Worm (Caenorhabditis elegans): Measurements from ENCODE around the gene mdt-10.

The mdt-10 gene

ce11 chrII:7835314-7835713 is 19.5 kb downstream of the mdt-10 start, which contains the start of gene cex-2:
Gene cex-2, minus strand, starts transcription at chrII:7835414.
- TF ChIP-seq eyg-1 (tag; optimal IDR thresholded peaks at IDR 0.05) (no peak), sox-2 (GFP tag; IDR thresholded peaks at IDR 0.05) (no peak), pros-1 (tag; optimal IDR thresholded peaks at IDR 0.05) (no peak), hlh-6 (tag; optimal IDR thresholded peaks at IDR 0.05) (no peak), nhr-11 (tag; optimal IDR thresholded peaks at IDR 0.05) (no peak), sox-4 (tag; optimal IDR thresholded peaks at IDR 0.05) (no peak), ceh-18 (tag; optimal IDR thresholded peaks at IDR 0.05) (no peak), rnt-1 (tag; optimal IDR thresholded peaks at IDR 0.05) (no peak), F13H6.1 (tag; optimal IDR thresholded peaks at IDR 0.05) (no peak), ceh-6 (GFP tag; optimal IDR thresholded peaks at IDR 0.05) (no peak), elt-4 (tag; optimal IDR thresholded peaks at IDR 0.05) (no peak), pqm-1 (tag; optimal IDR thresholded peaks at IDR 0.05) (no peak), fax-1 (tag; optimal IDR thresholded peaks at IDR 0.05) (no peak), nhr-232 (tag; optimal IDR thresholded peaks at IDR 0.05) (no peak)

ce11 chrII:7832054-7832453 is 22.8 kb downstream of the mdt-10 start, which contains the start of gene T09A5.14:
Gene T09A5.14, plus strand, starts transcription at chrII:7832354.
- TF ChIP-seq pqm-1 (tag; optimal IDR thresholded peaks at IDR 0.05) (no peak), dve-1 (tag; optimal IDR thresholded peaks at IDR 0.05) (no peak), ceh-30 (tag; optimal IDR thresholded peaks at IDR 0.05) (no peak), ceh-48 (tag; optimal IDR thresholded peaks at IDR 0.05) (no peak), unc-55 (GFP tag; optimal IDR thresholded peaks at IDR 0.05) (no peak), hlh-15 (tag; optimal IDR thresholded peaks at IDR 0.05) (no peak), pros-1 (tag; optimal IDR thresholded peaks at IDR 0.05) (no peak), syd-9 (tag; optimal IDR thresholded peaks at IDR 0.05) (no peak), nhr-232 (tag; optimal IDR thresholded peaks at IDR 0.05) (no peak), odd-2 (tag; optimal IDR thresholded peaks at IDR 0.05) (no peak), npax-4 (tag; optimal IDR thresholded peaks at IDR 0.05) (no peak), pha-2 (tag; optimal IDR thresholded peaks at IDR 0.05) (no peak), elt-4 (tag; optimal IDR thresholded peaks at IDR 0.05) (no peak), ceh-24 (tag; optimal IDR thresholded peaks at IDR 0.05) (no peak), dmd-4 (tag; optimal IDR thresholded peaks at IDR 0.05; ENCODE audit: borderline replicate concordance) (no peak), ceh-6 (GFP tag; optimal IDR thresholded peaks at IDR 0.05) (no peak), elt-2 (tag; optimal IDR thresholded peaks at IDR 0.05) (no peak), ztf-16 (tag; optimal IDR thresholded peaks at IDR 0.05) (no peak), Y22D7AL.16 (tag; optimal IDR thresholded peaks at IDR 0.05) (no peak), fax-1 (tag; optimal IDR thresholded peaks at IDR 0.05) (no peak)

DNA sequence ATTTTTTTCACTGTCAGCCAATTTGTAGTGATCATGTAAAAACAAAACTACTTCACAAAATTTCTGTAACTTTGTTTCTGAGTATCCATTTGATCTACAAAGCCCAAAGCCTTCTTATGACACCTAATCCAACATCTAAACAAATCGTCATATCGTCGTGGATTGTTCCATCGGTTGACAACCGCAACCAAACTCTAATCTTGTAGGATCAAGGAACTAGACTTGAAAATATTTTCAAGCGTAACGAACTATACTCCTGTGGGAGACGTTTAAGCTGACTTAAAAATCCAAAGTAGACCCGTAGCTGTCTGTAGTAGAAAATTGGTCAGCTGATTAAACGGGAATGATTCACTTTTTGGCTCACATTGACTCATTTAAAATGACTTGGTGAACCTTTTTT is 25.2 kb downstream of the mdt-10 start:
- TF ChIP-seq odd-2 (tag; optimal IDR thresholded peaks at IDR 0.05) = no peak
- TF ChIP-seq ceh-31 (tag; optimal IDR thresholded peaks at IDR 0.05) = no peak
- TF ChIP-seq pros-1 (tag; optimal IDR thresholded peaks at IDR 0.05) = no peak
- no peak for TF ChIP-seq ets-4 (tag; optimal IDR thresholded peaks at IDR 0.05)
- TF ChIP-seq tbx-7 (tag; optimal IDR thresholded peaks at IDR 0.05) = no peak
- TF ChIP-seq hlh-8 (tag; optimal IDR thresholded peaks at IDR 0.05) = no peak

- TF ChIP-seq fkh-10 (GFP tag; optimal IDR thresholded peaks at IDR 0.05) (no peak), elt-2 (tag; optimal IDR thresholded peaks at IDR 0.05) (peak; percentile 93)
Measured at ce11 chrII:7827883-7828282, 27.0 kb downstream of the mdt-10 start.

DNA sequence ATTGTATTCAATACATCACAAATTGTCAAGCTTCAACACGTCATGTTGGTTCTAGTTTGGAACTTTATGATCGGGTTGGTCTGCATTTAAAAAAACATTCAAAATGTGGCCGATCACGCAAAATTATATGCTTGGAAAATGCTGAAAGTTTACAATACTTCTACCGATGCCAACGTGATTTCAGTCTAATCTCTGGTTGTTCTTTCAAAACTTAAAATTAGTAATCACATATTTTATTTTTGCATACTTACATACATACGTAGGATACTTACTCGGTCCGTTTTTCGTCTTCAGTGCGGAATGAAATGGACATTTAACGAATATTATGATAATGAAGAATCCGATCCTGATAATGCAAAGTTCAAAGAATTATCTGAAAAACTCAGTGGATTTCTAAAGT is 29.7 kb downstream of the mdt-10 start, which contains the start of gene srw-62:
Gene srw-62, plus strand, starts transcription at position 301 of the 400 bp plus-strand sequence.
- TF ChIP-seq ahr-1 (tag; optimal IDR thresholded peaks at IDR 0.05) (no peak), madf-2 (tag; optimal IDR thresholded peaks at IDR 0.05) (no peak), dmd-4 (tag; optimal IDR thresholded peaks at IDR 0.05; ENCODE audit: borderline replicate concordance) (no peak), pax-1 (tag; optimal IDR thresholded peaks at IDR 0.05) (no peak), sox-2 (GFP tag; IDR thresholded peaks at IDR 0.05) (no peak), ceh-19 (GFP tag; optimal IDR thresholded peaks at IDR 0.05) (no peak), ceh-6 (GFP tag; optimal IDR thresholded peaks at IDR 0.05) (no peak), nhr-11 (tag; optimal IDR thresholded peaks at IDR 0.05) (no peak), ceh-18 (tag; optimal IDR thresholded peaks at IDR 0.05) (no peak), ceh-9 (tag; optimal IDR thresholded peaks at IDR 0.05) (no peak), F13H6.1 (tag; optimal IDR thresholded peaks at IDR 0.05) (no peak), nfya-1 (tag; optimal IDR thresholded peaks at IDR 0.05) (no peak), gmeb-2 (tag; optimal IDR thresholded peaks at IDR 0.05) (no peak), pha-2 (tag; optimal IDR thresholded peaks at IDR 0.05) (no peak), fkh-10 (GFP tag; optimal IDR thresholded peaks at IDR 0.05) (no peak), dve-1 (tag; optimal IDR thresholded peaks at IDR 0.05) (no peak), unc-42 (tag; optimal IDR thresholded peaks at IDR 0.05) (no peak)

Data from whole organism, late embryonic.